Fruit fly (Drosophila melanogaster): ENCODE results near the gene ND-15.

The ND-15 gene

DNA sequence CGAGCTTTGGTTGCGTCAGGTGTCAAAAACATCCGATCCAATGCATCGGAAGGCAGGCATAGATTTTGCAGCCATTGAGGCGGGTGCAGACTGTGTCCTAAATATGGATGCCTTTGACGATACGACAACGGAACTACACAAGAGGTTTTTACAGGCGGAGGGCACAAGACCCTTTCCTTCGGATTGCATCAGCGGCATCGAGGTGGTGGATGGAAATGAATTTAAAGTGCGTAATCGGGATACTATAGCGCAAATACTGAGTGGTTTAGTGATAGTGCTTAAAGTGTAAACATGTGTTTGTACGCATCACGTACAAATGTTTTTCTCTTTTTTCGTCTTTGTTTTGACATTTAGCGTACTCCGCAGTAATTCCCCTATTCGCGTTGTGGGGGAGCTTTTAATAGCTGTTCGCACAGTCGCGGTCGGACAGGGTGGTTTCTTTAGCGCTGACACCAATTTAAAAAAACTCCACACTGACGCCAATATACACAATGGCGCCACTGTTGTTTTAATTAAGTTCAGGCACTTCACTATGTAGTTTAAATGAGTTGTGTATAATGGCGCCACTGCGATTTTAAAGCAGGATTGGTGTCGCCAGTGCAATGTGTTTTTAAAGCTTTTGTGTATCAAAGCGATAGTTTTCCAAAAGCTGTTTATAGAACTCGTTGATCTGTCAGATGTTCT lies 41.6 kb upstream of the ND-15 start (continued):
- TF ChIP-seq CG6254 (GFP tag; optimal IDR thresholded peaks at IDR 0.05) (no peak), Stat92E (GFP tag; optimal IDR thresholded peaks at IDR 0.05) (no peak), luna (GFP tag; optimal IDR thresholded peaks at IDR 0.05) (no peak), en (GFP tag; optimal IDR thresholded peaks at IDR 0.05) (peak; percentile 7), CG33213 (GFP tag; optimal IDR thresholded peaks at IDR 0.05) (peak; percentile 72), gfzf (GFP tag; optimal IDR thresholded peaks at IDR 0.05) (peak; percentile 47), lab (GFP tag; optimal IDR thresholded peaks at IDR 0.05) (peak; percentile 66), NC2α (GFP tag; optimal IDR thresholded peaks at IDR 0.05) (peak; percentile 1), CG34376 (GFP tag; optimal IDR thresholded peaks at IDR 0.05) (peak; percentile 4), CrebB (tag; optimal IDR thresholded peaks at IDR 0.05) (peak; percentile 21), CG17568 (GFP tag; optimal IDR thresholded peaks at IDR 0.05) (no peak), gce (GFP tag; IDR thresholded peaks at IDR 0.05) (no peak), Atf-2 (GFP tag; optimal IDR thresholded peaks at IDR 0.05) (no peak), NfI (GFP tag; optimal IDR thresholded peaks at IDR 0.05) (peak; percentile 20), gsb-n (tag; optimal IDR thresholded peaks at IDR 0.05) (no peak), CG4328 (GFP tag; optimal IDR thresholded peaks at IDR 0.05) (no peak), esg (GFP tag; conservative IDR thresholded peaks at IDR 0.05) (no peak), CG1832 (GFP tag; optimal IDR thresholded peaks at IDR 0.05) (no peak), knrl (GFP tag; IDR thresholded peaks at IDR 0.05; ENCODE audit: partially characterized antibody) (no peak; the same call in 1 of the 3 replicates), kay (GFP tag; optimal IDR thresholded peaks at IDR 0.05) (no peak), bsh (GFP tag; optimal IDR thresholded peaks at IDR 0.05) (no peak), tin (GFP tag; optimal IDR thresholded peaks at IDR 0.05) (peak; percentile 40), Elba2 (GFP tag; optimal IDR thresholded peaks at IDR 0.05) (no peak), CG6654 (GFP tag; optimal IDR thresholded peaks at IDR 0.05) (no peak), ttk (GFP tag; IDR thresholded peaks at IDR 0.05) (peak; percentile 29; the same call in 1 of the 2 replicates), br (optimal IDR thresholded peaks at IDR 0.05) (no peak), Poxn (GFP tag; IDR thresholded peaks at IDR 0.05) (no peak), gcm2 (GFP tag; optimal IDR thresholded peaks at IDR 0.05) (no peak), exex (tag; optimal IDR thresholded peaks at IDR 0.05) (peak; percentile 79), gem (tag; optimal IDR thresholded peaks at IDR 0.05) (no peak), CG14860 (GFP tag; IDR thresholded peaks at IDR 0.05; ENCODE audit: partially characterized antibody) (no peak), Oli (tag; optimal IDR thresholded peaks at IDR 0.05) (no peak), CG7963 (GFP tag; IDR thresholded peaks at IDR 0.05; ENCODE audit: partially characterized antibody) (no peak), toy (GFP tag; IDR thresholded peaks at IDR 0.05) (no peak), CG2199 (GFP tag; IDR thresholded peaks at IDR 0.05) (0 out of 3 replicates have a peak, but pooled peaks have one; percentile 62), wek (GFP tag; optimal IDR thresholded peaks at IDR 0.05) (no peak), CG15269 (tag; optimal IDR thresholded peaks at IDR 0.05) (peak; percentile 15), CG32772 (GFP tag; IDR thresholded peaks at IDR 0.05) (no peak), Blimp-1 (GFP tag; optimal IDR thresholded peaks at IDR 0.05) (peak; percentile 16), jing (GFP tag; optimal IDR thresholded peaks at IDR 0.05) (no peak), cas (GFP tag; IDR thresholded peaks at IDR 0.05) (no peak), CG9797 (GFP tag; optimal IDR thresholded peaks at IDR 0.05) (no peak), amos (GFP tag; IDR thresholded peaks at IDR 0.05; ENCODE audit: partially characterized antibody) (peak; percentile 68; the same call in 1 of the 2 replicates), Nf-YC (tag; optimal IDR thresholded peaks at IDR 0.05) (no peak), Vsx1 (GFP tag; optimal IDR thresholded peaks at IDR 0.05) (no peak), Gsc (GFP tag; IDR thresholded peaks at IDR 0.05) (no peak), CG12744 (GFP tag; optimal IDR thresholded peaks at IDR 0.05) (peak; percentile 27), mld (GFP tag; IDR thresholded peaks at IDR 0.05; ENCODE audit: partially characterized antibody) (no peak), CG11093 (GFP tag; IDR thresholded peaks at IDR 0.05) (no peak)
